Fruit fly (Drosophila melanogaster) whole organism, embryonic: ENCODE results near the gene CG7407.

Source experiments
- Bgb ChIP-seq: fragments of 200-800 bp; sonication (Bioruptor generic); IDR thresholded peaks from 2 replicates; pipeline ENCODE4 v1.3.6; 2022; ENCODE audit warnings: missing biosample characterization, missing genetic modification characterization; ENCODE audit not compliant: partially characterized antibody
- CG11085 ChIP-seq: fragments of 200-800 bp; sonication (Bioruptor generic); IDR thresholded peaks from 2 replicates; pipeline ENCODE4 v1.3.6; 2022; ENCODE audit warnings: missing biosample characterization, missing genetic modification characterization
- CG11247 ChIP-seq: fragments of 200-800 bp; sonication (Bioruptor generic); IDR thresholded peaks from 2 replicates; pipeline ENCODE4 v1.3.6; 2022; ENCODE audit warnings: missing biosample characterization, missing genetic modification characterization
- CG12744 ChIP-seq: fragments of 200-800 bp; sonication (Bioruptor generic); optimal IDR thresholded peaks from 2 replicates; lab custom pipeline; 2016; ENCODE audit warnings: missing biosample characterization, missing genetic modification characterization
- CG13424 ChIP-seq: fragments of 200-800 bp; sonication (Bioruptor generic); optimal IDR thresholded peaks from 2 replicates; lab custom pipeline; 2019; ENCODE audit warnings: missing biosample characterization, mild to moderate bottlenecking, missing genetic modification characterization, moderate library complexity
- CG15011 ChIP-seq: fragments of 200-800 bp; sonication (Bioruptor generic); optimal IDR thresholded peaks from 3 replicates; lab custom pipeline; 2018; ENCODE audit warnings: missing biosample characterization, mild to moderate bottlenecking, missing genetic modification characterization
- CG16815 ChIP-seq: fragments of 200-800 bp; sonication (Bioruptor generic); optimal IDR thresholded peaks from 3 replicates; lab custom pipeline; 2017; ENCODE audit warnings: missing biosample characterization, mild to moderate bottlenecking, missing genetic modification characterization
- CG17568 ChIP-seq: fragments of 200-800 bp; sonication (Bioruptor generic); optimal IDR thresholded peaks from 2 replicates; lab custom pipeline; 2018; ENCODE audit warnings: missing biosample characterization, mild to moderate bottlenecking, missing genetic modification characterization, moderate library complexity
- CG17802 ChIP-seq: fragments of 200-800 bp; sonication (Bioruptor generic); optimal IDR thresholded peaks from 2 replicates; lab custom pipeline; 2018; ENCODE audit warnings: missing biosample characterization, mild to moderate bottlenecking, missing genetic modification characterization, moderate library complexity
- CG18262 ChIP-seq: fragments of 200-800 bp; optimal IDR thresholded peaks from 3 replicates; lab custom pipeline; 2019; ENCODE audit warnings: missing biosample characterization, mild to moderate bottlenecking, missing genetic modification characterization, moderate library complexity
- CG2120 ChIP-seq: fragments of 200-800 bp; sonication (Bioruptor generic); optimal IDR thresholded peaks from 3 replicates; lab custom pipeline; 2016; ENCODE audit warnings: missing biosample characterization, missing genetic modification characterization
- CG34422 ChIP-seq: fragments of 200-800 bp; sonication (Bioruptor generic); IDR thresholded peaks from 3 replicates; pipeline ENCODE4 v1.3.6; 2022; ENCODE audit warnings: missing biosample characterization, missing genetic modification characterization
- CG3726 ChIP-seq: fragments of 200-800 bp; sonication (Bioruptor generic); IDR thresholded peaks from 3 replicates; pipeline ENCODE4, ENCODE4 v1.3.6; 2022; ENCODE audit warnings: missing biosample characterization, missing genetic modification characterization
- CG4707 ChIP-seq: fragments of 200-800 bp; sonication (Bioruptor generic); optimal IDR thresholded peaks from 2 replicates; lab custom pipeline; 2018; ENCODE audit warnings: missing biosample characterization, mild to moderate bottlenecking, missing genetic modification characterization, moderate library complexity
- CG5180 ChIP-seq: fragments of 200-800 bp; sonication (Bioruptor generic); optimal IDR thresholded peaks from 3 replicates; lab custom pipeline; 2017; ENCODE audit warnings: missing biosample characterization, missing genetic modification characterization, mild to moderate bottlenecking, moderate library complexity, missing genetic modification reagents
- CG6813 ChIP-seq: fragments of 200-800 bp; sonication (Bioruptor generic); optimal IDR thresholded peaks from 2 replicates; lab custom pipeline; 2017; ENCODE audit warnings: missing biosample characterization, missing genetic modification characterization, mild to moderate bottlenecking, moderate library complexity, missing genetic modification reagents
- CG9609 ChIP-seq: fragments of 200-800 bp; sonication (Bioruptor generic); optimal IDR thresholded peaks from 3 replicates; lab custom pipeline; 2016; ENCODE audit warnings: missing biosample characterization, missing genetic modification characterization
- Camta ChIP-seq: fragments of 200-800 bp; sonication (Bioruptor generic); optimal IDR thresholded peaks from 2 replicates; lab custom pipeline; 2016; ENCODE audit warnings: missing biosample characterization, missing genetic modification characterization
- Deaf1 ChIP-seq: fragments of 200-800 bp; optimal IDR thresholded peaks from 3 replicates; lab custom pipeline; 2019; ENCODE audit warnings: missing biosample characterization, mild to moderate bottlenecking, missing genetic modification characterization, moderate library complexity
- Drgx ChIP-seq: fragments of 200-800 bp; sonication (Bioruptor generic); IDR thresholded peaks from 2 replicates; pipeline ENCODE4 v1.3.6; 2022; ENCODE audit warnings: missing biosample characterization, missing genetic modification characterization
- E2f2 ChIP-seq: fragments of 200-800 bp; sonication (Bioruptor generic); IDR thresholded peaks from 2 replicates; pipeline ENCODE4 v1.3.6; 2022; ENCODE audit warnings: missing biosample characterization, missing genetic modification characterization
- Fer2 ChIP-seq: fragments of 200-800 bp; sonication (Bioruptor generic); optimal IDR thresholded peaks from 2 replicates; lab custom pipeline; 2018; ENCODE audit warnings: missing biosample characterization, mild to moderate bottlenecking, missing genetic modification characterization, moderate library complexity
- HHEX ChIP-seq: fragments of 200-800 bp; sonication (Bioruptor generic); optimal IDR thresholded peaks from 3 replicates; lab custom pipeline; 2017; ENCODE audit warnings: missing biosample characterization, mild to moderate bottlenecking, missing genetic modification characterization, missing genetic modification reagents
- HmgD ChIP-seq: fragments of 200-800 bp; sonication (Bioruptor generic); optimal IDR thresholded peaks from 3 replicates; lab custom pipeline; 2016; ENCODE audit warnings: missing biosample characterization, missing genetic modification characterization
- HmgZ ChIP-seq: fragments of 200-800 bp; sonication (Bioruptor generic); optimal IDR thresholded peaks from 2 replicates; lab custom pipeline; 2018; ENCODE audit warnings: missing biosample characterization, mild to moderate bottlenecking, missing genetic modification characterization
- Nf-YA ChIP-seq: fragments of 200-800 bp; sonication (Bioruptor generic); IDR thresholded peaks from 2 replicates; pipeline ENCODE4 v1.3.6; 2022; ENCODE audit warnings: missing biosample characterization, missing genetic modification characterization
- Nf-YC ChIP-seq: fragments of 200-800 bp; optimal IDR thresholded peaks from 3 replicates; lab custom pipeline; 2019; ENCODE audit warnings: missing biosample characterization, mild to moderate bottlenecking, missing genetic modification characterization, moderate library complexity
- Oaz ChIP-seq: fragments of 200-800 bp; sonication (Bioruptor generic); IDR thresholded peaks from 2 replicates; pipeline ENCODE4 v1.3.6; 2022; ENCODE audit warnings: missing biosample characterization, missing genetic modification characterization
- ac ChIP-seq: fragments of 200-800 bp; sonication (Bioruptor generic); optimal IDR thresholded peaks from 3 replicates; lab custom pipeline; 2017; ENCODE audit warnings: missing biosample characterization, mild to moderate bottlenecking, missing genetic modification characterization
- ara ChIP-seq: fragments of 200-800 bp; sonication (Bioruptor generic); IDR thresholded peaks from 2 replicates; pipeline ENCODE4 v1.3.6; 2022; ENCODE audit warnings: missing biosample characterization, missing genetic modification characterization
- az2 ChIP-seq: fragments of 200-800 bp; sonication (Bioruptor generic); optimal IDR thresholded peaks from 3 replicates; lab custom pipeline; 2016; ENCODE audit warnings: missing biosample characterization, missing genetic modification characterization
- crc ChIP-seq: fragments of 200-800 bp; sonication (Bioruptor generic); optimal IDR thresholded peaks from 2 replicates; lab custom pipeline; 2016; ENCODE audit warnings: missing biosample characterization, missing genetic modification characterization
- disco-r ChIP-seq: fragments of 200-800 bp; sonication (Bioruptor generic); optimal IDR thresholded peaks from 2 replicates; lab custom pipeline; 2016; ENCODE audit warnings: missing biosample characterization, missing genetic modification characterization
- ewg ChIP-seq: fragments of 200-800 bp; sonication (Bioruptor generic); optimal IDR thresholded peaks from 3 replicates; lab custom pipeline; 2017; ENCODE audit warnings: mild to moderate bottlenecking, missing biosample characterization, missing genetic modification reagents, missing genetic modification characterization
- eyg ChIP-seq: fragments of 200-800 bp; sonication (Bioruptor generic); optimal IDR thresholded peaks from 3 replicates; lab custom pipeline; 2016; ENCODE audit warnings: missing biosample characterization, missing genetic modification characterization
- gem ChIP-seq: fragments of 200-800 bp; sonication (Bioruptor generic); optimal IDR thresholded peaks from 2 replicates; lab custom pipeline; 2019; ENCODE audit warnings: missing biosample characterization, mild to moderate bottlenecking, missing genetic modification characterization, moderate library complexity
- grau ChIP-seq: fragments of 200-800 bp; optimal IDR thresholded peaks from 3 replicates; lab custom pipeline; 2019; ENCODE audit warnings: missing biosample characterization, mild to moderate bottlenecking, missing genetic modification characterization, moderate library complexity
- hth ChIP-seq: fragments of >200 bp; optimal IDR thresholded peaks from 2 replicates; lab custom pipeline; 2017; ENCODE audit warnings: inconsistent platforms
- ind ChIP-seq: fragments of 200-800 bp; sonication (Bioruptor generic); optimal IDR thresholded peaks from 3 replicates; lab custom pipeline; 2016; ENCODE audit warnings: missing biosample characterization, missing genetic modification characterization
- klu ChIP-seq: fragments of 200-800 bp; sonication (Bioruptor generic); IDR thresholded peaks from 2 replicates; pipeline ENCODE4 v1.3.6; 2022; ENCODE audit warnings: missing biosample characterization, missing genetic modification characterization
- lbe ChIP-seq: fragments of 200-800 bp; sonication (Bioruptor generic); optimal IDR thresholded peaks from 2 replicates; lab custom pipeline; 2016; ENCODE audit warnings: missing biosample characterization, mild to moderate bottlenecking, missing genetic modification characterization
- lilli ChIP-seq: fragments of 200-800 bp; sonication (Bioruptor generic); optimal IDR thresholded peaks from 3 replicates; lab custom pipeline; 2016; ENCODE audit warnings: missing biosample characterization, missing genetic modification characterization
- nom ChIP-seq: fragments of 200-800 bp; sonication (Bioruptor generic); optimal IDR thresholded peaks from 2 replicates; lab custom pipeline; 2017; ENCODE audit warnings: missing biosample characterization, missing genetic modification characterization, mild to moderate bottlenecking, moderate library complexity, missing genetic modification reagents
- sc ChIP-seq, 3 experiments: fragments of >200 bp in 2 of 3; fragments of 200-800 bp in 1 of 3; sonication (Bioruptor generic) in 1 of 3; optimal IDR thresholded peaks; 2 replicates in 2 of 3; 3 replicates in 1 of 3; lab custom pipeline; 2017; ENCODE audit warnings: mild to moderate bottlenecking in 1 of 3, missing biosample characterization in 1 of 3, missing genetic modification characterization in 1 of 3, missing genetic modification reagents in 1 of 3
- sd ChIP-seq: fragments of 200-800 bp; sonication (Bioruptor generic); optimal IDR thresholded peaks from 3 replicates; lab custom pipeline; 2018; ENCODE audit warnings: missing biosample characterization, mild to moderate bottlenecking, missing genetic modification characterization, moderate library complexity
- sr ChIP-seq: fragments of 200-800 bp; sonication (Bioruptor generic); IDR thresholded peaks from 3 replicates; pipeline ENCODE4 v1.3.6; 2022; ENCODE audit warnings: missing biosample characterization, missing genetic modification characterization
- tgo ChIP-seq: fragments of 200-800 bp; sonication (Bioruptor generic); IDR thresholded peaks from 3 replicates; pipeline ENCODE4 v1.3.6; 2022; ENCODE audit warnings: missing biosample characterization, missing genetic modification characterization
- tio ChIP-seq: fragments of 200-800 bp; sonication (Bioruptor generic); optimal IDR thresholded peaks from 2 replicates; lab custom pipeline; 2017; ENCODE audit warnings: missing biosample characterization, missing genetic modification characterization, inconsistent platforms
- toy ChIP-seq: fragments of 200-800 bp; sonication (Bioruptor generic); IDR thresholded peaks from 2 replicates; pipeline ENCODE4 v1.3.6; 2022; ENCODE audit warnings: missing biosample characterization, missing genetic modification characterization
- trem ChIP-seq: fragments of 200-800 bp; optimal IDR thresholded peaks from 3 replicates; lab custom pipeline; 2019; ENCODE audit warnings: missing biosample characterization, mild to moderate bottlenecking, missing genetic modification characterization, moderate library complexity
- unc-4 ChIP-seq: fragments of 200-800 bp; sonication (Bioruptor generic); IDR thresholded peaks from 2 replicates; pipeline ENCODE4 v1.3.6; 2022; ENCODE audit warnings: missing biosample characterization, missing genetic modification characterization; ENCODE audit not compliant: partially characterized antibody

The CG7407 gene

DNA sequence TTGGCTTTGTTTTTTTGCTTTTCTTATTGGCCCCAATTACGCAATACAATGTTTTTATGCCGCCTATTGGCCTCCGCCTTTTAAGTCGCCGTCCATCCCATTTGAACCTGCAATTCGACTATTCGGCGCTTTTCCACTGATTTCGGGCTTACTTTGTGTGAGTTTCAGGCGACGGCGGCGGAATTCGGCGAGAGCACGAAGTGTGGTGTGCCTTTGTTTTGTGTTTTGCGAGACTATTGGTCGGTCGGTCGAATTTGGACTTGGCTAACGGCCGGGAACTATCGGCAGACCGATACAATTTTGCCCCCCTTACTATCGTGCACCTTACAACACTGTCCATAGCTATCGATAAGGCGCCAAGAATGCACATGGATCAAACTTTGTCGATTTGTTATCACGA is 17.8 kb downstream of the CG7407 start, which contains the start of gene P5CDh1 (continued):
- TF ChIP-seq trem (tag; lab: Kevin White, UChicago) (peak; percentile 46), tgo (GFP tag; lab: Robert Waterston, UW) (peak; percentile 54; the same call in 1 of the 3 replicates), CG34422 (GFP tag; lab: Robert Waterston, UW) (peak; percentile 38; the same call in 1 of the 3 replicates), nom (GFP tag; lab: Kevin White, UChicago) (no peak), CG4707 (GFP tag; lab: Kevin White, UChicago) (no peak), klu (GFP tag; lab: Robert Waterston, UW) (no peak), CG5180 (GFP tag; lab: Kevin White, UChicago) (no peak), CG2120 (GFP tag; lab: Kevin White, UChicago) (peak; percentile 55), CG13424 (tag; lab: Kevin White, UChicago) (no peak), CG16815 (no peak), CG12744 (GFP tag; lab: Kevin White, UChicago) (no peak), sd (peak; percentile 99), hth (lab: Kevin White, UChicago) (no peak), Nf-YC (tag; lab: Kevin White, UChicago) (peak; percentile 70), CG17568 (GFP tag; lab: Kevin White, UChicago) (no peak), CG6813 (GFP tag; lab: Kevin White, UChicago) (no peak), Deaf1 (tag; lab: Kevin White, UChicago) (peak; percentile 86), HmgD (GFP tag; lab: Kevin White, UChicago) (peak; percentile 10), CG3726 (GFP tag; lab: Robert Waterston, UW) (no peak), eyg (GFP tag; lab: Kevin White, UChicago) (no peak), crc (no peak), Bgb (GFP tag; lab: Robert Waterston, UW) (peak; percentile 95), Camta (GFP tag; lab: Kevin White, UChicago) (no peak), CG18262 (tag; lab: Kevin White, UChicago) (no peak), ind (GFP tag; lab: Kevin White, UChicago) (peak; percentile 41), Oaz (GFP tag; lab: Robert Waterston, UW) (no peak), CG17802 (no peak), Nf-YA (GFP tag; lab: Robert Waterston, UW) (no peak), lbe (GFP tag; lab: Kevin White, UChicago) (no peak), HmgZ (tag; lab: Kevin White, UChicago) (peak; percentile 72), CG15011 (GFP tag; lab: Kevin White, UChicago) (no peak), Drgx (GFP tag; lab: Robert Waterston, UW) (no peak; the same call in 1 of the 2 replicates), ara (GFP tag; lab: Robert Waterston, UW) (no peak), CG11247 (GFP tag; lab: Robert Waterston, UW) (peak; percentile 58; the same call in 1 of the 2 replicates), sc (optimal IDR thresholded peaks at IDR 0.05; lab: Kevin White, UChicago) (no peak), sc (GFP tag; optimal IDR thresholded peaks at IDR 0.05; lab: Kevin White, UChicago) (no peak), grau (peak; percentile 30), tio (no peak), lilli (GFP tag; lab: Kevin White, UChicago) (peak; percentile 46), HHEX (GFP tag; lab: Kevin White, UChicago) (peak; percentile 24), ac (GFP tag; lab: Kevin White, UChicago) (no peak), toy (GFP tag; lab: Robert Waterston, UW) (no peak), CG11085 (GFP tag; lab: Robert Waterston, UW) (0 out of 2 replicates have a peak, but pooled peaks have one; percentile 18), az2 (GFP tag; lab: Kevin White, UChicago) (no peak), Fer2 (no peak), disco-r (GFP tag; lab: Kevin White, UChicago) (no peak), unc-4 (GFP tag; lab: Robert Waterston, UW) (peak; percentile 91), E2f2 (GFP tag; lab: Robert Waterston, UW) (peak; percentile 99), sr (no peak), gem (tag; lab: Kevin White, UChicago) (no peak), CG9609 (peak; percentile 45), ewg (GFP tag; lab: Kevin White, UChicago) (peak; percentile 23)
